Worm (Caenorhabditis elegans) whole organism, L1 larva: ENCODE data around the gene H40L08.7.

Source experiments
- ama-1 ChIP-seq: fragments of 150-350 bp; optimal IDR thresholded peaks from 2 replicates; lab custom pipeline; 2014
- blmp-1 ChIP-seq: fragments of 150-350 bp; optimal IDR thresholded peaks from 2 replicates; lab custom pipeline; 2014; ENCODE audit warnings: missing biosample characterization, missing genetic modification characterization
- ces-1 ChIP-seq: fragments of 150-350 bp; optimal IDR thresholded peaks from 2 replicates; lab custom pipeline; 2014; ENCODE audit warnings: missing biosample characterization, missing genetic modification reagents, missing genetic modification characterization
- dsc-1 ChIP-seq: sonication (generic microtip); optimal IDR thresholded peaks from 2 replicates; lab custom pipeline; 2016; ENCODE audit warnings: mild to moderate bottlenecking, missing genetic modification characterization, missing compliant biosample characterization
- elt-3 ChIP-seq, 6 experiments: fragments of 150-350 bp in 1 of 6; sonication (generic microtip); optimal IDR thresholded peaks; 2 replicates each; lab custom pipeline; 2017 to 2018; ENCODE audit warnings: missing biosample characterization in 6 of 6, missing genetic modification characterization in 6 of 6, inconsistent platforms in 1 of 6
- irx-1 ChIP-seq: sonication (generic microtip); optimal IDR thresholded peaks from 2 replicates; lab custom pipeline; 2016; ENCODE audit warnings: missing genetic modification characterization, missing compliant biosample characterization
- lin-13 ChIP-seq: fragments of 150-350 bp; optimal IDR thresholded peaks from 2 replicates; lab custom pipeline; 2014; ENCODE audit warnings: missing biosample characterization, missing genetic modification reagents, missing genetic modification characterization
- lin-39 ChIP-seq: fragments of 150-350 bp; optimal IDR thresholded peaks from 2 replicates; lab custom pipeline; 2014; ENCODE audit warnings: missing biosample characterization, missing genetic modification reagents, missing genetic modification characterization
- lir-3 ChIP-seq: sonication (generic microtip); optimal IDR thresholded peaks from 2 replicates; lab custom pipeline; 2016; ENCODE audit warnings: mild to moderate bottlenecking, missing genetic modification characterization, moderate library complexity, missing compliant biosample characterization; ENCODE audit not compliant: poor library complexity
- lsy-2 ChIP-seq, 2 experiments: fragments of 150-350 bp; optimal IDR thresholded peaks; 2 replicates each; lab custom pipeline; 2014; ENCODE audit warnings: missing biosample characterization in 2 of 2, missing genetic modification characterization in 2 of 2
- mdl-1 ChIP-seq, 2 experiments: fragments of 150-350 bp; optimal IDR thresholded peaks; 2 replicates each; lab custom pipeline; 2014 to 2017; ENCODE audit warnings: missing biosample characterization in 2 of 2, missing genetic modification characterization in 2 of 2, inconsistent platforms in 1 of 2
- nhr-28 ChIP-seq: fragments of 150-350 bp; optimal IDR thresholded peaks from 2 replicates; lab custom pipeline; 2014; ENCODE audit warnings: missing biosample characterization, missing genetic modification characterization
- nhr-47 ChIP-seq: sonication (generic microtip); optimal IDR thresholded peaks from 2 replicates; lab custom pipeline; 2016; ENCODE audit warnings: mild to moderate bottlenecking, missing genetic modification characterization, moderate library complexity, missing compliant biosample characterization
- nhr-77 ChIP-seq: fragments of 150-350 bp; optimal IDR thresholded peaks from 2 replicates; lab custom pipeline; 2014; ENCODE audit warnings: missing biosample characterization, missing genetic modification characterization

- no peak for TF ChIP-seq lir-3 (tag; lab: Kevin White, UChicago)
- TF ChIP-seq nhr-28 (tag; lab: Kevin White, UChicago): no peak
- TF ChIP-seq ama-1: no peak
- no peak for TF ChIP-seq blmp-1 (tag; lab: Kevin White, UChicago)
- no peak for TF ChIP-seq lin-39 (tag; lab: Kevin White, UChicago)
- TF ChIP-seq dsc-1: no peak
- TF ChIP-seq irx-1 (tag; lab: Kevin White, UChicago): no peak
- TF ChIP-seq lsy-2 (tag; optimal IDR thresholded peaks at IDR 0.05; lab: Kevin White, UChicago): no peak
- TF ChIP-seq lin-13: no peak
- TF ChIP-seq ces-1 (GFP tag; lab: Kevin White, UChicago): no peak
- no peak for TF ChIP-seq elt-3 (tag; optimal IDR thresholded peaks at IDR 0.05; lab: Kevin White, UChicago)
- no peak for TF ChIP-seq nhr-47
- TF ChIP-seq mdl-1 (tag; optimal IDR thresholded peaks at IDR 0.05; lab: Kevin White, UChicago): no peak
- TF ChIP-seq nhr-77: no peak
These were observed 21.6 kb downstream of the H40L08.7 start, which contains the start of gene H03G16.7 for ce11 chrX:15055914-15056313.
